Fruit fly (Drosophila melanogaster): Measurements from ENCODE around the gene ppk28.

ppk28 gene

dm6 chrX:16833097-16833496 is 27.2 kb downstream of the ppk28 start:
- TF ChIP-seq CG10543 (GFP tag; optimal IDR thresholded peaks at IDR 0.05) (peak; percentile 14), CG12942 (GFP tag; optimal IDR thresholded peaks at IDR 0.05) (peak; percentile 53), CG17612 (GFP tag; IDR thresholded peaks at IDR 0.05) (0 out of 2 replicates have a peak, but pooled peaks have one; percentile 35), wdn (GFP tag; IDR thresholded peaks at IDR 0.05) (peak; percentile 57; the same call in 1 of the 2 replicates), CG32772 (GFP tag; IDR thresholded peaks at IDR 0.05) (peak; percentile 71), Sry-δ (GFP tag; optimal IDR thresholded peaks at IDR 0.05) (peak; percentile 40), Dref (GFP tag; IDR thresholded peaks at IDR 0.05) (no peak), en (GFP tag; optimal IDR thresholded peaks at IDR 0.05) (peak; percentile 58), CG2202 (tag; optimal IDR thresholded peaks at IDR 0.05) (peak; percentile 57), aop (GFP tag; IDR thresholded peaks at IDR 0.05) (0 out of 2 replicates have a peak, but pooled peaks have one; percentile 39), CG2889 (GFP tag; IDR thresholded peaks at IDR 0.05) (peak; percentile 58; the same call in 1 of the 3 replicates), Kr (GFP tag; optimal IDR thresholded peaks at IDR 0.05) (no peak), Dfd (GFP tag; optimal IDR thresholded peaks at IDR 0.05) (no peak), CG3407 (GFP tag; optimal IDR thresholded peaks at IDR 0.05) (peak; percentile 74), CG1832 (GFP tag; optimal IDR thresholded peaks at IDR 0.05) (no peak), HHEX (GFP tag; optimal IDR thresholded peaks at IDR 0.05) (peak; percentile 64), CG16779 (GFP tag; IDR thresholded peaks at IDR 0.05) (no peak), tio (GFP tag; optimal IDR thresholded peaks at IDR 0.05) (peak; percentile 59), ci (GFP tag; IDR thresholded peaks at IDR 0.05) (peak; percentile 94), CG11085 (GFP tag; IDR thresholded peaks at IDR 0.05) (peak; percentile 52; the same call in 1 of the 2 replicates), ab (GFP tag; optimal IDR thresholded peaks at IDR 0.05) (no peak), disco-r (GFP tag; optimal IDR thresholded peaks at IDR 0.05) (peak; percentile 40), CG7271 (tag; optimal IDR thresholded peaks at IDR 0.05) (peak; percentile 14), Pdp1 (GFP tag; optimal IDR thresholded peaks at IDR 0.05) (peak; percentile 63 to 89), Nf-YB (GFP tag; optimal IDR thresholded peaks at IDR 0.05) (peak; percentile 44), usp (GFP tag; optimal IDR thresholded peaks at IDR 0.05) (no peak), Xrp1 (GFP tag; IDR thresholded peaks at IDR 0.05) (peak; percentile 84), CG10274 (GFP tag; optimal IDR thresholded peaks at IDR 0.05) (peak; percentile 4), chn (GFP tag; optimal IDR thresholded peaks at IDR 0.05) (peak; percentile 42), CG11504 (tag; optimal IDR thresholded peaks at IDR 0.05) (peak; percentile 87), CG12769 (tag; optimal IDR thresholded peaks at IDR 0.05) (peak; percentile 78), CG1024 (GFP tag; IDR thresholded peaks at IDR 0.05) (peak; percentile 61), CG17385 (GFP tag; optimal IDR thresholded peaks at IDR 0.05) (peak; percentile 70), peb (GFP tag; IDR thresholded peaks at IDR 0.05) (peak; percentile 54), her (GFP tag; optimal IDR thresholded peaks at IDR 0.05) (peak; percentile 56), h (optimal IDR thresholded peaks at IDR 0.05) (no peak), CG8478 (optimal IDR thresholded peaks at IDR 0.05) (no peak), crc (GFP tag; optimal IDR thresholded peaks at IDR 0.05) (no peak), pb (GFP tag; optimal IDR thresholded peaks at IDR 0.05) (peak; percentile 63), gsb (GFP tag; IDR thresholded peaks at IDR 0.05) (no peak), CG3065 (GFP tag; optimal IDR thresholded peaks at IDR 0.05) (peak; percentile 9), CG3838 (GFP tag; optimal IDR thresholded peaks at IDR 0.05) (no peak), lov (optimal IDR thresholded peaks at IDR 0.05) (no peak), lov (GFP tag; IDR thresholded peaks at IDR 0.05) (peak; percentile 67; the same call in 2 of the 3 replicates), B-H2 (GFP tag; optimal IDR thresholded peaks at IDR 0.05) (no peak), Aef1 (GFP tag; IDR thresholded peaks at IDR 0.05) (peak; percentile 73), nmo (GFP tag; optimal IDR thresholded peaks at IDR 0.05) (peak; percentile 91), CG18262 (tag; optimal IDR thresholded peaks at IDR 0.05) (peak; percentile 81), CG13424 (tag; optimal IDR thresholded peaks at IDR 0.05) (peak; percentile 82), CG32532 (GFP tag; IDR thresholded peaks at IDR 0.05) (peak; percentile 61), CG17802 (tag; optimal IDR thresholded peaks at IDR 0.05) (peak; percentile 39), CG10431 (GFP tag; optimal IDR thresholded peaks at IDR 0.05) (no peak), row (GFP tag; IDR thresholded peaks at IDR 0.05) (peak; percentile 78)

Data from whole organism, embryonic.